Worm (Caenorhabditis elegans) whole organism, mixed stage, embryonic: ENCODE measurements around the gene lgc-12.
A peak's percentile ranks its signal among the peaks of the same experiment; 100 is the strongest.

ENCODE experiments used
- hlh-1 ChIP-seq: fragments of 150-350 bp; optimal IDR thresholded peaks from 2 replicates; lab custom pipeline; 2014; ENCODE audit warnings: missing biosample characterization, missing genetic modification reagents, missing genetic modification characterization
- lin-32 ChIP-seq: fragments of 200-800 bp; sonication (Bioruptor generic); optimal IDR thresholded peaks from 2 replicates; lab custom pipeline; 2018; ENCODE audit warnings: mild to moderate bottlenecking, missing genetic modification characterization, missing compliant biosample characterization
- nhr-237 ChIP-seq: fragments of 150-350 bp; optimal IDR thresholded peaks from 2 replicates; lab custom pipeline; 2014; ENCODE audit warnings: missing biosample characterization, missing genetic modification characterization
- unc-39 ChIP-seq: fragments of 150-350 bp; optimal IDR thresholded peaks from 2 replicates; lab custom pipeline; 2014; ENCODE audit warnings: missing biosample characterization, missing genetic modification characterization
- unc-62 ChIP-seq: fragments of 150-350 bp; optimal IDR thresholded peaks from 2 replicates; lab custom pipeline; 2014; ENCODE audit warnings: missing biosample characterization, missing genetic modification reagents, missing genetic modification characterization
- ztf-11 ChIP-seq: fragments of 150-350 bp; optimal IDR thresholded peaks from 2 replicates; lab custom pipeline; 2014; ENCODE audit warnings: missing biosample characterization, missing genetic modification characterization

DNA sequence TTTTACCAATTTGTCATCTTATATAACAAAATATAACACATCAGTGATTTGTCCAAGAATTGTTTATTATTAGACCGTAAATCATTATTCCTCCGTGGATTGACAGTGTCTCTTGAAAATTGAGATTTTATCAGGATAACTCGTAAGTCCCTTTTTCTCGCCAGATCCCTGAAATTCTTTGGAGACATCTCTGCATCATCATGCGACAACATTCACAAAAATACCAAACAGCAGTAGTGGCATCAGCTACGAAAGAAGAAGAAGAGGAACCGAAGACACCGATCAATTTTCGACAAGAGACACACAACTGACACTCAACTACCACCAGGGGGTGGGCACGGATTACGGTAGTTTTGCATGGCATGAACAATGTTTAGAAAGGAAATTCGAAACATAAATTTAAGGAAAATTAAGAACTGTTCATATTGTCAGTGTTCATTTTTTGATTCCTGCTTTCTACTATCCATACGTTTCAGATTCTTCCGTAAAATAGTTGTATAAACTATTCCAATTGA is 37.1 kb upstream of the lgc-12 start:
- no peak for TF ChIP-seq lin-32 (GFP tag; lab: Kevin White, UChicago)
- peak; percentile 64 for TF ChIP-seq unc-62 (GFP tag; lab: Kevin White, UChicago)
- TF ChIP-seq unc-39 (tag; lab: Kevin White, UChicago): no peak
- no peak for TF ChIP-seq nhr-237 (tag; lab: Kevin White, UChicago)
- TF ChIP-seq ztf-11 (tag; lab: Kevin White, UChicago): no peak
- TF ChIP-seq hlh-1 (tag; lab: Kevin White, UChicago): peak; percentile 1
